Fruit fly (Drosophila melanogaster) whole organism, embryonic: Measurements from ENCODE around the gene Ripalpha.

Source experiments
- Bteb2 ChIP-seq: fragments of 200-800 bp; sonication (Bioruptor generic); optimal IDR thresholded peaks from 2 replicates; lab custom pipeline; 2016; ENCODE audit warnings: missing biosample characterization, missing genetic modification characterization
- CG11695 ChIP-seq: fragments of 200-800 bp; sonication (Bioruptor generic); IDR thresholded peaks from 3 replicates; pipeline ENCODE4 v1.3.6; 2022; ENCODE audit warnings: missing biosample characterization, missing genetic modification characterization
- CG11696 ChIP-seq: fragments of 200-800 bp; sonication (Bioruptor generic); IDR thresholded peaks from 2 replicates; pipeline ENCODE4 v1.3.6; 2022; ENCODE audit warnings: missing biosample characterization, missing genetic modification characterization
- CG13894 ChIP-seq: fragments of 200-800 bp; sonication (Bioruptor generic); optimal IDR thresholded peaks from 3 replicates; lab custom pipeline; 2018; ENCODE audit warnings: missing biosample characterization, mild to moderate bottlenecking, missing genetic modification characterization, moderate library complexity
- CG14014 ChIP-seq: fragments of 200-800 bp; sonication (Bioruptor generic); IDR thresholded peaks from 2 replicates; pipeline ENCODE4 v1.3.6; 2022; ENCODE audit warnings: missing biosample characterization, missing genetic modification characterization
- CG14860 ChIP-seq: fragments of 200-800 bp; sonication (Bioruptor generic); IDR thresholded peaks from 3 replicates; pipeline ENCODE4 v1.3.6; 2022; ENCODE audit warnings: missing biosample characterization, missing genetic modification characterization; ENCODE audit not compliant: partially characterized antibody
- CG1529 ChIP-seq: fragments of 200-800 bp; sonication (Bioruptor generic); optimal IDR thresholded peaks from 3 replicates; lab custom pipeline; 2018; ENCODE audit warnings: missing biosample characterization, missing genetic modification characterization
- CG1603 ChIP-seq: fragments of 200-800 bp; sonication (Bioruptor generic); optimal IDR thresholded peaks from 2 replicates; lab custom pipeline; 2019; ENCODE audit warnings: missing biosample characterization, mild to moderate bottlenecking, missing genetic modification characterization, moderate library complexity
- CG1647 ChIP-seq: fragments of 200-800 bp; sonication (Bioruptor generic); optimal IDR thresholded peaks from 3 replicates; lab custom pipeline; 2016; ENCODE audit warnings: missing biosample characterization, missing genetic modification characterization
- CG16813 ChIP-seq: fragments of 200-800 bp; sonication (Bioruptor generic); IDR thresholded peaks from 3 replicates; pipeline ENCODE4 v1.3.6; 2022; ENCODE audit warnings: missing biosample characterization, missing genetic modification characterization; ENCODE audit not compliant: partially characterized antibody
- CG16863 ChIP-seq: fragments of 200-800 bp; sonication (Bioruptor generic); optimal IDR thresholded peaks from 3 replicates; lab custom pipeline; 2016; ENCODE audit warnings: missing biosample characterization, missing genetic modification characterization
- CG17359 ChIP-seq: fragments of 200-800 bp; sonication (Bioruptor generic); optimal IDR thresholded peaks from 3 replicates; lab custom pipeline; 2018; ENCODE audit warnings: missing biosample characterization, mild to moderate bottlenecking, missing genetic modification characterization, moderate library complexity
- CG1792 ChIP-seq: fragments of 200-800 bp; sonication (Bioruptor generic); optimal IDR thresholded peaks from 2 replicates; lab custom pipeline; 2016; ENCODE audit warnings: missing biosample characterization, missing genetic modification characterization
- CG2678 ChIP-seq: fragments of 200-800 bp; sonication (Bioruptor generic); optimal IDR thresholded peaks from 3 replicates; lab custom pipeline; 2019; ENCODE audit warnings: missing biosample characterization, mild to moderate bottlenecking, missing genetic modification characterization, moderate library complexity
- CG32532 ChIP-seq: fragments of 200-800 bp; sonication (Bioruptor generic); IDR thresholded peaks from 2 replicates; pipeline ENCODE4 v1.3.6; 2022; ENCODE audit warnings: missing biosample characterization, missing genetic modification characterization
- CG42726 ChIP-seq: fragments of 200-800 bp; sonication (Bioruptor generic); IDR thresholded peaks from 2 replicates; pipeline ENCODE4 v1.3.6; 2022; ENCODE audit warnings: missing biosample characterization, missing genetic modification characterization; ENCODE audit not compliant: partially characterized antibody
- CG4404 ChIP-seq: fragments of 200-800 bp; sonication (Bioruptor generic); IDR thresholded peaks from 2 replicates; pipeline ENCODE4 v1.3.6; 2022; ENCODE audit warnings: missing biosample characterization, missing genetic modification characterization
- CG5245 ChIP-seq: fragments of 200-800 bp; sonication (Bioruptor generic); optimal IDR thresholded peaks from 3 replicates; lab custom pipeline; 2016; ENCODE audit warnings: missing biosample characterization, missing genetic modification characterization
- CG6272 ChIP-seq: fragments of 200-800 bp; sonication (Bioruptor generic); IDR thresholded peaks from 2 replicates; pipeline ENCODE4 v1.3.6; 2022; ENCODE audit warnings: missing biosample characterization, missing genetic modification characterization
- CG7556 ChIP-seq: fragments of 200-800 bp; sonication (Bioruptor generic); optimal IDR thresholded peaks from 2 replicates; lab custom pipeline; 2017; ENCODE audit warnings: missing biosample characterization, mild to moderate bottlenecking, missing genetic modification characterization
- CG9215 ChIP-seq: fragments of 200-800 bp; sonication (Bioruptor generic); IDR thresholded peaks from 2 replicates; pipeline ENCODE4 v1.3.6; 2022; ENCODE audit warnings: missing biosample characterization, missing genetic modification characterization
- CG9817 ChIP-seq: fragments of 200-800 bp; sonication (Bioruptor generic); optimal IDR thresholded peaks from 2 replicates; lab custom pipeline; 2018; ENCODE audit warnings: missing biosample characterization, mild to moderate bottlenecking, missing genetic modification characterization, moderate library complexity
- CHES-1-like ChIP-seq: fragments of 200-800 bp; sonication (Bioruptor generic); optimal IDR thresholded peaks from 2 replicates; lab custom pipeline; 2016; ENCODE audit warnings: missing biosample characterization, missing genetic modification characterization
- Deaf1 ChIP-seq: fragments of 200-800 bp; optimal IDR thresholded peaks from 3 replicates; lab custom pipeline; 2019; ENCODE audit warnings: missing biosample characterization, mild to moderate bottlenecking, missing genetic modification characterization, moderate library complexity
- Dp ChIP-seq: fragments of 200-800 bp; sonication (Bioruptor generic); optimal IDR thresholded peaks from 2 replicates; lab custom pipeline; 2018; ENCODE audit warnings: missing biosample characterization, mild to moderate bottlenecking, missing genetic modification characterization, moderate library complexity
- GATAe ChIP-seq: fragments of 200-800 bp; sonication (Bioruptor generic); conservative IDR thresholded peaks from 2 replicates; pipeline ENCODE4 v1.3.6; 2022; ENCODE audit warnings: missing biosample characterization, missing genetic modification characterization
- NC2α ChIP-seq: fragments of 200-800 bp; sonication (Bioruptor generic); optimal IDR thresholded peaks from 2 replicates; lab custom pipeline; 2016; ENCODE audit warnings: missing biosample characterization, missing genetic modification characterization
- NK7.1 ChIP-seq: fragments of 200-800 bp; sonication (Bioruptor generic); optimal IDR thresholded peaks from 3 replicates; lab custom pipeline; 2016; ENCODE audit warnings: missing biosample characterization, missing genetic modification characterization
- Poxn ChIP-seq: fragments of 200-800 bp; sonication (Bioruptor generic); IDR thresholded peaks from 2 replicates; pipeline ENCODE4 v1.3.6; 2022; ENCODE audit warnings: missing biosample characterization, missing genetic modification characterization
- Rx ChIP-seq: fragments of 200-800 bp; sonication (Bioruptor generic); IDR thresholded peaks from 2 replicates; pipeline ENCODE4 v1.3.6; 2022; ENCODE audit warnings: missing biosample characterization, missing genetic modification characterization
- Six4 ChIP-seq: fragments of 200-800 bp; sonication (Bioruptor generic); optimal IDR thresholded peaks from 2 replicates; lab custom pipeline; 2016; ENCODE audit warnings: missing biosample characterization, missing genetic modification characterization
- Xbp1 ChIP-seq: fragments of 200-800 bp; sonication (Bioruptor generic); optimal IDR thresholded peaks from 3 replicates; lab custom pipeline; 2016; ENCODE audit warnings: missing biosample characterization, mild to moderate bottlenecking, missing genetic modification characterization
- ab ChIP-seq: fragments of 200-800 bp; sonication (Bioruptor generic); optimal IDR thresholded peaks from 2 replicates; lab custom pipeline; 2016; ENCODE audit warnings: missing biosample characterization, missing genetic modification characterization
- aop ChIP-seq: fragments of 200-800 bp; sonication (Bioruptor generic); IDR thresholded peaks from 2 replicates; pipeline ENCODE4 v1.3.6; 2022; ENCODE audit warnings: missing biosample characterization, missing genetic modification characterization
- ash1 ChIP-seq: fragments of 200-800 bp; sonication (Bioruptor generic); optimal IDR thresholded peaks from 2 replicates; lab custom pipeline; 2018; ENCODE audit warnings: missing biosample characterization, mild to moderate bottlenecking, missing genetic modification characterization
- bcd ChIP-seq: fragments of 200-800 bp; sonication (Bioruptor generic); optimal IDR thresholded peaks from 2 replicates; lab custom pipeline; 2017; ENCODE audit warnings: missing biosample characterization, mild to moderate bottlenecking, missing genetic modification characterization
- br ChIP-seq: fragments of >200 bp; optimal IDR thresholded peaks from 2 replicates; lab custom pipeline; 2017
- corto ChIP-seq: fragments of 200-800 bp; sonication (Bioruptor generic); optimal IDR thresholded peaks from 2 replicates; lab custom pipeline; 2016; ENCODE audit warnings: missing biosample characterization, mild to moderate bottlenecking, missing genetic modification characterization, moderate library complexity
- dimm ChIP-seq: fragments of 200-800 bp; sonication (Bioruptor generic); IDR thresholded peaks from 2 replicates; pipeline ENCODE4 v1.3.6; 2022; ENCODE audit warnings: missing biosample characterization, missing genetic modification characterization
- dmrt11E ChIP-seq: fragments of 200-800 bp; sonication (Bioruptor generic); optimal IDR thresholded peaks from 3 replicates; lab custom pipeline; 2018; ENCODE audit warnings: missing biosample characterization, mild to moderate bottlenecking, missing genetic modification characterization, moderate library complexity
- dysf ChIP-seq: fragments of 200-800 bp; sonication (Bioruptor generic); IDR thresholded peaks from 3 replicates; pipeline ENCODE4 v1.3.6; 2022; ENCODE audit warnings: missing biosample characterization, missing genetic modification characterization
- fru ChIP-seq: fragments of >200 bp; optimal IDR thresholded peaks from 2 replicates; lab custom pipeline; 2017
- hkb ChIP-seq, 2 experiments: fragments of 200-800 bp in 1 of 2; fragments of >200 bp in 1 of 2; sonication (Bioruptor generic) in 1 of 2; IDR thresholded peaks in 1 of 2; optimal IDR thresholded peaks in 1 of 2; 2 replicates each; pipeline versions ENCODE4 v1.3.6 to Lab custom; 2017 to 2022; ENCODE audit warnings: missing biosample characterization in 1 of 2, missing genetic modification characterization in 1 of 2
- lab ChIP-seq: fragments of 200-800 bp; sonication (Bioruptor generic); optimal IDR thresholded peaks from 3 replicates; lab custom pipeline; 2017; ENCODE audit warnings: missing biosample characterization, missing genetic modification characterization, mild to moderate bottlenecking, moderate library complexity, missing genetic modification reagents
- lmd ChIP-seq: fragments of 200-800 bp; sonication (Bioruptor generic); IDR thresholded peaks from 2 replicates; pipeline ENCODE4 v1.3.6; 2022; ENCODE audit warnings: missing biosample characterization, missing genetic modification characterization
- org-1 ChIP-seq: fragments of 200-800 bp; sonication (Bioruptor generic); optimal IDR thresholded peaks from 2 replicates; lab custom pipeline; 2017; ENCODE audit warnings: missing biosample characterization, missing genetic modification characterization
- rib ChIP-seq: fragments of 200-800 bp; sonication (Bioruptor generic); IDR thresholded peaks from 2 replicates; pipeline ENCODE4 v1.3.6; 2022; ENCODE audit warnings: missing biosample characterization, missing genetic modification characterization
- stwl ChIP-seq: fragments of 200-800 bp; sonication (Bioruptor generic); optimal IDR thresholded peaks from 3 replicates; lab custom pipeline; 2018; ENCODE audit warnings: missing biosample characterization, mild to moderate bottlenecking, missing genetic modification characterization, moderate library complexity
- tna ChIP-seq: fragments of 200-800 bp; sonication (Bioruptor generic); IDR thresholded peaks from 2 replicates; pipeline ENCODE4 v1.3.6; 2022; ENCODE audit warnings: missing biosample characterization, missing genetic modification characterization; ENCODE audit not compliant: partially characterized antibody
- unpg ChIP-seq: fragments of 200-800 bp; sonication (Bioruptor generic); optimal IDR thresholded peaks from 3 replicates; lab custom pipeline; 2018; ENCODE audit warnings: missing biosample characterization, mild to moderate bottlenecking, missing genetic modification characterization, moderate library complexity
- vfl ChIP-seq: fragments of 200-800 bp; sonication (Bioruptor generic); optimal IDR thresholded peaks from 2 replicates; lab custom pipeline; 2016; ENCODE audit warnings: missing biosample characterization, missing genetic modification characterization
- wdn ChIP-seq: fragments of 200-800 bp; sonication (Bioruptor generic); IDR thresholded peaks from 2 replicates; pipeline ENCODE4 v1.3.6; 2022; ENCODE audit warnings: missing biosample characterization, missing genetic modification characterization
- wor ChIP-seq: fragments of 200-800 bp; sonication (Bioruptor generic); IDR thresholded peaks from 2 replicates; pipeline ENCODE4 v1.3.6; 2022; ENCODE audit warnings: missing biosample characterization, missing genetic modification characterization

The Ripalpha gene

dm6 chr2L:10250441-10250847, 49.7 kb upstream of the Ripalpha start, which contains the start of the genes bsk and CG31717 (continued):
- TF ChIP-seq unpg, result no peak
- TF ChIP-seq vfl (GFP tag; lab: Kevin White, UChicago), result no peak
- TF ChIP-seq Bteb2 (GFP tag; lab: Kevin White, UChicago), result no peak
- no peak for TF ChIP-seq GATAe (GFP tag; lab: Robert Waterston, UW)
- TF ChIP-seq NK7.1 (GFP tag; lab: Kevin White, UChicago), result no peak
- TF ChIP-seq CG1529, result no peak
- TF ChIP-seq dimm, result no peak
- no peak for TF ChIP-seq br (lab: Kevin White, UChicago)
- peak; percentile 21 for TF ChIP-seq Dp (GFP tag; lab: Kevin White, UChicago)
- TF ChIP-seq stwl (tag; lab: Kevin White, UChicago), result peak; percentile 75
- TF ChIP-seq bcd, result no peak
- no peak for TF ChIP-seq Rx (GFP tag; lab: Robert Waterston, UW)
- no peak for TF ChIP-seq org-1
- TF ChIP-seq CG11696, result no peak
- no peak for TF ChIP-seq Poxn (GFP tag; lab: Robert Waterston, UW)
- TF ChIP-seq CG7556, result no peak
- TF ChIP-seq CG42726 (GFP tag; lab: Robert Waterston, UW), result no peak
- no peak for TF ChIP-seq CG13894 (tag; lab: Kevin White, UChicago)
- TF ChIP-seq hkb (optimal IDR thresholded peaks at IDR 0.05; lab: Kevin White, UChicago), result no peak
- no peak for TF ChIP-seq hkb (GFP tag; IDR thresholded peaks at IDR 0.05; lab: Robert Waterston, UW)
- no peak for TF ChIP-seq CG32532
- no peak for TF ChIP-seq CG9215 (GFP tag; lab: Robert Waterston, UW)
- no peak for TF ChIP-seq CHES-1-like (GFP tag; lab: Kevin White, UChicago)
- TF ChIP-seq CG14860 (GFP tag; lab: Robert Waterston, UW), result no peak
- no peak for TF ChIP-seq wdn (GFP tag; lab: Robert Waterston, UW)
- peak; percentile 44; the same call in 1 of the 3 replicates for TF ChIP-seq CG16813 (GFP tag; lab: Robert Waterston, UW)
- TF ChIP-seq CG4404 (GFP tag; lab: Robert Waterston, UW), result no peak
- TF ChIP-seq CG1647 (GFP tag; lab: Kevin White, UChicago), result no peak
- no peak for TF ChIP-seq CG6272 (GFP tag; lab: Robert Waterston, UW)
- TF ChIP-seq Xbp1 (GFP tag; lab: Kevin White, UChicago), result no peak
- TF ChIP-seq CG9817, result no peak
- TF ChIP-seq CG5245 (GFP tag; lab: Kevin White, UChicago), result no peak
- no peak for TF ChIP-seq CG2678 (tag; lab: Kevin White, UChicago)
- TF ChIP-seq CG17359, result no peak
- no peak for TF ChIP-seq CG11695 (GFP tag; lab: Robert Waterston, UW)
- TF ChIP-seq wor, result no peak
- peak; percentile 93 for TF ChIP-seq CG1603 (tag; lab: Kevin White, UChicago)
- no peak for TF ChIP-seq lmd (GFP tag; lab: Robert Waterston, UW)
- TF ChIP-seq NC2α (GFP tag; lab: Kevin White, UChicago), result no peak
- TF ChIP-seq Deaf1, result no peak
- no peak for TF ChIP-seq corto (GFP tag; lab: Kevin White, UChicago)
- no peak for TF ChIP-seq CG1792 (GFP tag; lab: Kevin White, UChicago)
- no peak for TF ChIP-seq fru (lab: Kevin White, UChicago)
- TF ChIP-seq aop (GFP tag; lab: Robert Waterston, UW), result no peak
- no peak for TF ChIP-seq tna
- no peak for TF ChIP-seq Six4 (GFP tag; lab: Kevin White, UChicago)
- TF ChIP-seq ab (GFP tag; lab: Kevin White, UChicago), result no peak
- TF ChIP-seq dysf, result no peak
- TF ChIP-seq dmrt11E (tag; lab: Kevin White, UChicago), result no peak
- no peak for TF ChIP-seq ash1 (GFP tag; lab: Kevin White, UChicago)
- TF ChIP-seq CG16863 (GFP tag; lab: Kevin White, UChicago), result no peak
- TF ChIP-seq lab (GFP tag; lab: Kevin White, UChicago), result no peak
- TF ChIP-seq rib (GFP tag; lab: Robert Waterston, UW), result no peak
- TF ChIP-seq CG14014 (GFP tag; lab: Robert Waterston, UW), result no peak
